Fruit fly (Drosophila melanogaster) whole organism, embryonic: ENCODE data around the gene CG17224.

Experiments
- CG10654 ChIP-seq: fragments of 200-800 bp; sonication (Bioruptor generic); optimal IDR thresholded peaks from 2 replicates; lab custom pipeline; 2016; ENCODE audit warnings: missing biosample characterization, missing genetic modification characterization
- CG11723 ChIP-seq: fragments of 200-800 bp; sonication (Bioruptor generic); optimal IDR thresholded peaks from 2 replicates; lab custom pipeline; 2017; ENCODE audit warnings: missing biosample characterization, mild to moderate bottlenecking, missing genetic modification characterization
- CG13123 ChIP-seq: fragments of 200-800 bp; sonication (Bioruptor generic); optimal IDR thresholded peaks from 2 replicates; lab custom pipeline; 2016; ENCODE audit warnings: missing biosample characterization, missing genetic modification characterization
- CG14014 ChIP-seq: fragments of 200-800 bp; sonication (Bioruptor generic); IDR thresholded peaks from 2 replicates; pipeline ENCODE4 v1.3.6; 2022; ENCODE audit warnings: missing biosample characterization, missing genetic modification characterization
- CG14050 ChIP-seq: fragments of 200-800 bp; sonication (Bioruptor generic); IDR thresholded peaks from 3 replicates; pipeline ENCODE4 v1.3.6; 2022; ENCODE audit warnings: missing biosample characterization, missing genetic modification characterization
- CG1529 ChIP-seq: fragments of 200-800 bp; sonication (Bioruptor generic); optimal IDR thresholded peaks from 3 replicates; lab custom pipeline; 2018; ENCODE audit warnings: missing biosample characterization, missing genetic modification characterization
- CG1647 ChIP-seq: fragments of 200-800 bp; sonication (Bioruptor generic); optimal IDR thresholded peaks from 3 replicates; lab custom pipeline; 2016; ENCODE audit warnings: missing biosample characterization, missing genetic modification characterization
- CG16863 ChIP-seq: fragments of 200-800 bp; sonication (Bioruptor generic); optimal IDR thresholded peaks from 3 replicates; lab custom pipeline; 2016; ENCODE audit warnings: missing biosample characterization, missing genetic modification characterization
- CG17568 ChIP-seq: fragments of 200-800 bp; sonication (Bioruptor generic); optimal IDR thresholded peaks from 2 replicates; lab custom pipeline; 2018; ENCODE audit warnings: missing biosample characterization, mild to moderate bottlenecking, missing genetic modification characterization, moderate library complexity
- CG18476 ChIP-seq: fragments of 200-800 bp; sonication (Bioruptor generic); optimal IDR thresholded peaks from 2 replicates; lab custom pipeline; 2016; ENCODE audit warnings: missing biosample characterization, mild to moderate bottlenecking, missing genetic modification characterization
- CG18619 ChIP-seq: fragments of 200-800 bp; sonication (Bioruptor generic); optimal IDR thresholded peaks from 3 replicates; lab custom pipeline; 2017; ENCODE audit warnings: missing biosample characterization, mild to moderate bottlenecking, missing genetic modification characterization
- CG2199 ChIP-seq: fragments of 200-800 bp; sonication (Bioruptor generic); IDR thresholded peaks from 3 replicates; pipeline ENCODE4 v1.3.6; 2022; ENCODE audit warnings: missing biosample characterization, missing genetic modification characterization
- CG2202 ChIP-seq: fragments of 200-800 bp; sonication (Bioruptor generic); optimal IDR thresholded peaks from 2 replicates; lab custom pipeline; 2018; ENCODE audit warnings: missing biosample characterization, mild to moderate bottlenecking, missing genetic modification characterization
- CG2712 ChIP-seq: fragments of 200-800 bp; optimal IDR thresholded peaks from 3 replicates; lab custom pipeline; 2019; ENCODE audit warnings: missing biosample characterization, mild to moderate bottlenecking, missing genetic modification characterization, moderate library complexity
- CG34422 ChIP-seq: fragments of 200-800 bp; sonication (Bioruptor generic); IDR thresholded peaks from 3 replicates; pipeline ENCODE4 v1.3.6; 2022; ENCODE audit warnings: missing biosample characterization, missing genetic modification characterization
- CG4617 ChIP-seq: fragments of 200-800 bp; sonication (Bioruptor generic); optimal IDR thresholded peaks from 3 replicates; lab custom pipeline; 2016; ENCODE audit warnings: missing biosample characterization, missing genetic modification characterization, borderline replicate concordance
- CG5180 ChIP-seq: fragments of 200-800 bp; sonication (Bioruptor generic); optimal IDR thresholded peaks from 3 replicates; lab custom pipeline; 2017; ENCODE audit warnings: missing biosample characterization, missing genetic modification characterization, mild to moderate bottlenecking, moderate library complexity, missing genetic modification reagents
- CG7745 ChIP-seq: fragments of 200-800 bp; sonication (Bioruptor generic); optimal IDR thresholded peaks from 2 replicates; lab custom pipeline; 2018; ENCODE audit warnings: missing biosample characterization, mild to moderate bottlenecking, missing genetic modification characterization, moderate library complexity
- CG7839 ChIP-seq: fragments of 200-800 bp; sonication (Bioruptor generic); optimal IDR thresholded peaks from 3 replicates; lab custom pipeline; 2018; ENCODE audit warnings: missing biosample characterization, mild to moderate bottlenecking, missing genetic modification characterization, moderate library complexity
- Dll ChIP-seq: fragments of 200-800 bp; sonication (Bioruptor generic); IDR thresholded peaks from 4 replicates; pipeline ENCODE4 v1.3.6; 2022; ENCODE audit warnings: missing biosample characterization, missing genetic modification characterization; ENCODE audit not compliant: partially characterized antibody
- Dp ChIP-seq: fragments of 200-800 bp; sonication (Bioruptor generic); optimal IDR thresholded peaks from 2 replicates; lab custom pipeline; 2018; ENCODE audit warnings: missing biosample characterization, mild to moderate bottlenecking, missing genetic modification characterization, moderate library complexity
- Ets97D ChIP-seq: fragments of 200-800 bp; sonication (Bioruptor generic); optimal IDR thresholded peaks from 3 replicates; lab custom pipeline; 2016; ENCODE audit warnings: missing biosample characterization, missing genetic modification characterization
- Hsf ChIP-seq: fragments of 200-800 bp; sonication (Bioruptor generic); optimal IDR thresholded peaks from 3 replicates; lab custom pipeline; 2016; ENCODE audit warnings: missing biosample characterization, missing genetic modification characterization
- NK7.1 ChIP-seq: fragments of 200-800 bp; sonication (Bioruptor generic); optimal IDR thresholded peaks from 3 replicates; lab custom pipeline; 2016; ENCODE audit warnings: missing biosample characterization, missing genetic modification characterization
- Optix ChIP-seq: fragments of 200-800 bp; sonication (Bioruptor generic); IDR thresholded peaks from 3 replicates; pipeline ENCODE4 v1.3.6; 2022; ENCODE audit warnings: missing biosample characterization, missing genetic modification characterization
- Stat92E ChIP-seq, 3 experiments: fragments of >200 bp in 2 of 3; fragments of 200-800 bp in 1 of 3; sonication (Bioruptor generic) in 1 of 3; optimal IDR thresholded peaks; 2 replicates each; lab custom pipeline; 2017 to 2019; ENCODE audit warnings: missing biosample characterization in 3 of 3, missing genetic modification characterization in 3 of 3, mild to moderate bottlenecking in 1 of 3, moderate library complexity in 1 of 3
- TFAM ChIP-seq: fragments of 200-800 bp; sonication (Bioruptor generic); optimal IDR thresholded peaks from 2 replicates; lab custom pipeline; 2017; ENCODE audit warnings: missing biosample characterization, missing genetic modification characterization, inconsistent platforms
- Usf ChIP-seq: fragments of 200-800 bp; sonication (Bioruptor generic); optimal IDR thresholded peaks from 2 replicates; lab custom pipeline; 2017; ENCODE audit warnings: missing genotype, missing biosample characterization, missing genetic modification characterization
- ash1 ChIP-seq: fragments of 200-800 bp; sonication (Bioruptor generic); optimal IDR thresholded peaks from 2 replicates; lab custom pipeline; 2018; ENCODE audit warnings: missing biosample characterization, mild to moderate bottlenecking, missing genetic modification characterization
- bsh ChIP-seq, 2 experiments: fragments of 200-800 bp; sonication (Bioruptor generic); optimal IDR thresholded peaks; 2 replicates each; lab custom pipeline; 2017 to 2018; ENCODE audit warnings: mild to moderate bottlenecking in 2 of 2, missing biosample characterization in 2 of 2, missing genetic modification characterization in 2 of 2, moderate library complexity in 1 of 2
- chinmo ChIP-seq: fragments of 200-800 bp; sonication (Bioruptor generic); IDR thresholded peaks from 4 replicates; pipeline ENCODE4 v1.3.6; 2022; ENCODE audit warnings: missing biosample characterization, missing genetic modification characterization; ENCODE audit not compliant: partially characterized antibody
- crol ChIP-seq: fragments of 200-800 bp; sonication (Bioruptor generic); IDR thresholded peaks from 2 replicates; pipeline ENCODE4 v1.3.6; 2022; ENCODE audit warnings: missing biosample characterization, missing genetic modification characterization
- crp ChIP-seq, 2 experiments: fragments of 200-800 bp; sonication (Bioruptor generic); optimal IDR thresholded peaks; 2 replicates in 1 of 2; 3 replicates in 1 of 2; lab custom pipeline; 2017; ENCODE audit warnings: missing biosample characterization in 2 of 2, missing genetic modification characterization in 2 of 2, mild to moderate bottlenecking in 1 of 2, moderate library complexity in 1 of 2
- dmrt11E ChIP-seq: fragments of 200-800 bp; sonication (Bioruptor generic); optimal IDR thresholded peaks from 3 replicates; lab custom pipeline; 2018; ENCODE audit warnings: missing biosample characterization, mild to moderate bottlenecking, missing genetic modification characterization, moderate library complexity
- gt ChIP-seq: fragments of 200-800 bp; sonication (Bioruptor generic); IDR thresholded peaks from 2 replicates; pipeline ENCODE4 v1.3.6; 2022; ENCODE audit warnings: missing biosample characterization, missing genetic modification characterization
- her ChIP-seq: fragments of 200-800 bp; sonication (Bioruptor generic); optimal IDR thresholded peaks from 2 replicates; lab custom pipeline; 2016; ENCODE audit warnings: missing biosample characterization, missing genetic modification characterization
- lov ChIP-seq, 2 experiments: fragments of 200-800 bp in 1 of 2; fragments of >200 bp in 1 of 2; sonication (Bioruptor generic) in 1 of 2; IDR thresholded peaks in 1 of 2; optimal IDR thresholded peaks in 1 of 2; 2 replicates in 1 of 2; 3 replicates in 1 of 2; pipeline versions ENCODE4 v1.3.6 to Lab custom; 2017 to 2022; ENCODE audit warnings: missing biosample characterization in 1 of 2, missing genetic modification characterization in 1 of 2
- mld ChIP-seq: fragments of 200-800 bp; sonication (Bioruptor generic); IDR thresholded peaks from 3 replicates; pipeline ENCODE4 v1.3.6; 2022; ENCODE audit warnings: missing biosample characterization, missing genetic modification characterization; ENCODE audit not compliant: partially characterized antibody
- org-1 ChIP-seq: fragments of 200-800 bp; sonication (Bioruptor generic); optimal IDR thresholded peaks from 2 replicates; lab custom pipeline; 2017; ENCODE audit warnings: missing biosample characterization, missing genetic modification characterization
- pan ChIP-seq, 4 experiments: fragments of >200 bp in 3 of 4; fragments of 200-800 bp in 1 of 4; sonication (Bioruptor generic) in 1 of 4; optimal IDR thresholded peaks in 3 of 4; IDR thresholded peaks in 1 of 4; 2 replicates each; pipeline versions ENCODE4 v1.3.6 to Lab custom; 2017 to 2022; ENCODE audit warnings: missing biosample characterization in 2 of 4, missing genetic modification characterization in 2 of 4, mixed read lengths in 1 of 4
- peb ChIP-seq: fragments of 200-800 bp; sonication (Bioruptor generic); IDR thresholded peaks from 2 replicates; pipeline ENCODE4 v1.3.6; 2022; ENCODE audit warnings: missing biosample characterization, missing genetic modification characterization
- pfk ChIP-seq: fragments of 200-800 bp; sonication (Bioruptor generic); optimal IDR thresholded peaks from 2 replicates; lab custom pipeline; 2018; ENCODE audit warnings: missing biosample characterization, mild to moderate bottlenecking, missing genetic modification characterization, moderate library complexity
- pita ChIP-seq: fragments of 200-800 bp; sonication (Bioruptor generic); optimal IDR thresholded peaks from 2 replicates; lab custom pipeline; 2017; ENCODE audit warnings: missing biosample characterization, mild to moderate bottlenecking, missing genetic modification characterization
- scrt ChIP-seq: fragments of 200-800 bp; sonication (Bioruptor generic); optimal IDR thresholded peaks from 2 replicates; lab custom pipeline; 2018; ENCODE audit warnings: missing biosample characterization, mild to moderate bottlenecking, missing genetic modification characterization, moderate library complexity
- so ChIP-seq: fragments of 200-800 bp; sonication (Bioruptor generic); IDR thresholded peaks from 3 replicates; pipeline ENCODE4 v1.3.6; 2022; ENCODE audit warnings: missing biosample characterization, missing genetic modification characterization
- stc ChIP-seq: fragments of 200-800 bp; sonication (Bioruptor generic); IDR thresholded peaks from 2 replicates; pipeline ENCODE4 v1.3.6; 2022; ENCODE audit warnings: missing biosample characterization, missing genetic modification characterization
- stwl ChIP-seq: fragments of 200-800 bp; sonication (Bioruptor generic); optimal IDR thresholded peaks from 3 replicates; lab custom pipeline; 2018; ENCODE audit warnings: missing biosample characterization, mild to moderate bottlenecking, missing genetic modification characterization, moderate library complexity
- trh ChIP-seq: fragments of 200-800 bp; sonication (Bioruptor generic); optimal IDR thresholded peaks from 2 replicates; lab custom pipeline; 2016; ENCODE audit warnings: missing biosample characterization, missing genetic modification characterization

The CG17224 gene

dm6 chr2L:2976829-2977228 lies 41.3 kb downstream of the CG17224 start, which contains the start of the genes CG9641 and CG3165 (continued):
- TF ChIP-seq CG11723 (GFP tag; lab: Kevin White, UChicago) (no peak), pita (no peak), CG16863 (peak; percentile 88), Usf (GFP tag; lab: Kevin White, UChicago) (peak; percentile 49), CG5180 (no peak), CG14050 (GFP tag; lab: Robert Waterston, UW) (peak; percentile 46; the same call in 1 of the 3 replicates), NK7.1 (GFP tag; lab: Kevin White, UChicago) (peak; percentile 66), trh (GFP tag; lab: Kevin White, UChicago) (peak; percentile 53), Stat92E (GFP tag; optimal IDR thresholded peaks at IDR 0.05; lab: Kevin White, UChicago) (peak in 1 of 3 experiments; percentile 74), CG2202 (tag; lab: Kevin White, UChicago) (peak; percentile 61), CG17568 (no peak), CG14014 (peak; percentile 87), crol (GFP tag; lab: Robert Waterston, UW) (no peak), TFAM (GFP tag; lab: Kevin White, UChicago) (no peak), bsh (GFP tag; optimal IDR thresholded peaks at IDR 0.05; lab: Kevin White, UChicago) (peak; percentile 77 to 85), Dll (peak; percentile 99), CG13123 (peak; percentile 78), Dp (GFP tag; lab: Kevin White, UChicago) (peak; percentile 46), her (GFP tag; lab: Kevin White, UChicago) (peak; percentile 80), CG34422 (GFP tag; lab: Robert Waterston, UW) (peak; percentile 80), crp (GFP tag; optimal IDR thresholded peaks at IDR 0.05; lab: Kevin White, UChicago) (peak in 1 of 2 experiments; percentile 46), CG18619 (GFP tag; lab: Kevin White, UChicago) (peak; percentile 77), CG18476 (GFP tag; lab: Kevin White, UChicago) (peak; percentile 77), CG7839 (tag; lab: Kevin White, UChicago) (no peak), stwl (tag; lab: Kevin White, UChicago) (peak; percentile 99), pfk (peak; percentile 3), Ets97D (GFP tag; lab: Kevin White, UChicago) (peak; percentile 86), CG7745 (tag; lab: Kevin White, UChicago) (no peak), peb (GFP tag; lab: Robert Waterston, UW) (peak; percentile 73), CG10654 (peak; percentile 81), org-1 (GFP tag; lab: Kevin White, UChicago) (peak; percentile 58), CG2199 (GFP tag; lab: Robert Waterston, UW) (peak; percentile 80; the same call in 2 of the 3 replicates), CG2712 (peak; percentile 89), so (GFP tag; lab: Robert Waterston, UW) (peak; percentile 56; the same call in 1 of the 3 replicates), Hsf (GFP tag; lab: Kevin White, UChicago) (peak; percentile 91), CG4617 (GFP tag; lab: Kevin White, UChicago) (peak; percentile 86), dmrt11E (tag; lab: Kevin White, UChicago) (peak; percentile 84), stc (GFP tag; lab: Robert Waterston, UW) (peak; percentile 79), Optix (peak; percentile 80), pan (optimal IDR thresholded peaks at IDR 0.05; lab: Kevin White, UChicago) (no peak), pan (GFP tag; optimal IDR thresholded peaks at IDR 0.05 in 1 of 2, IDR thresholded peaks at IDR 0.05 in 1 of 2) (peak in 1 of 2 experiments; percentile 79), mld (GFP tag; lab: Robert Waterston, UW) (peak; percentile 85; the same call in 2 of the 3 replicates), CG1647 (peak; percentile 84), CG1529 (GFP tag; lab: Kevin White, UChicago) (no peak), scrt (peak; percentile 77), chinmo (peak; percentile 76; the same call in 1 of the 4 replicates), lov (optimal IDR thresholded peaks at IDR 0.05; lab: Kevin White, UChicago) (no peak), lov (GFP tag; IDR thresholded peaks at IDR 0.05; lab: Robert Waterston, UW) (peak; percentile 69; the same call in 2 of the 3 replicates), ash1 (no peak), gt (GFP tag; lab: Robert Waterston, UW) (peak; percentile 55; the same call in 1 of the 2 replicates)
